Fruit fly (Drosophila melanogaster): ENCODE data around the gene ctp.

ctp gene

dm6 chrX:4684444-4684924 is 3.1 kb upstream of the ctp start (continued):
- peak; percentile 75 for TF ChIP-seq CG2129 (GFP tag; IDR thresholded peaks at IDR 0.05; ENCODE audit: partially characterized antibody)
- TF ChIP-seq CG8944 (GFP tag; optimal IDR thresholded peaks at IDR 0.05), result peak; percentile 84
- TF ChIP-seq CG17568 (GFP tag; optimal IDR thresholded peaks at IDR 0.05), result peak; percentile 57
- TF ChIP-seq lab (GFP tag; optimal IDR thresholded peaks at IDR 0.05), result peak; percentile 90
- TF ChIP-seq Adf1 (GFP tag; IDR thresholded peaks at IDR 0.05), result peak; percentile 65
- peak; percentile 82 for TF ChIP-seq PHDP (tag; optimal IDR thresholded peaks at IDR 0.05)
- TF ChIP-seq CG11504 (tag; optimal IDR thresholded peaks at IDR 0.05), result peak; percentile 86
- TF ChIP-seq CG12155 (GFP tag; optimal IDR thresholded peaks at IDR 0.05), result peak; percentile 88
- peak; percentile 95 for TF ChIP-seq sens (GFP tag)
- peak; percentile 45 for TF ChIP-seq D19A (tag; optimal IDR thresholded peaks at IDR 0.05)
- TF ChIP-seq CG12219 (GFP tag; optimal IDR thresholded peaks at IDR 0.05), result peak; percentile 75
- TF ChIP-seq CG10431 (GFP tag; optimal IDR thresholded peaks at IDR 0.05), result no peak
- TF ChIP-seq Sox102F (GFP tag; optimal IDR thresholded peaks at IDR 0.05), result peak; percentile 74
- TF ChIP-seq CG5180 (GFP tag; optimal IDR thresholded peaks at IDR 0.05), result peak; percentile 40
- TF ChIP-seq nerfin-2 (GFP tag; IDR thresholded peaks at IDR 0.05; ENCODE audit: partially characterized antibody), result peak; percentile 64
- TF ChIP-seq nau (GFP tag; optimal IDR thresholded peaks at IDR 0.05), result peak; percentile 3
- peak; percentile 75 for TF ChIP-seq CG18764 (GFP tag; optimal IDR thresholded peaks at IDR 0.05)
- peak; percentile 73 for TF ChIP-seq CG12071 (GFP tag; optimal IDR thresholded peaks at IDR 0.05)
- peak; percentile 86 for TF ChIP-seq Scr (GFP tag; IDR thresholded peaks at IDR 0.05; ENCODE audit: partially characterized antibody)
- TF ChIP-seq phol (tag; optimal IDR thresholded peaks at IDR 0.05), result peak; percentile 71
- TF ChIP-seq CG4820 (GFP tag; optimal IDR thresholded peaks at IDR 0.05), result peak; percentile 68
- peak; percentile 88 for TF ChIP-seq ranshi (GFP tag; IDR thresholded peaks at IDR 0.05)
- TF ChIP-seq CG5953 (GFP tag; IDR thresholded peaks at IDR 0.05), result peak; percentile 76
- TF ChIP-seq C15 (GFP tag; IDR thresholded peaks at IDR 0.05), result peak; percentile 48; the same call in 1 of the 3 replicates
- peak; percentile 39 for TF ChIP-seq grn (GFP tag; optimal IDR thresholded peaks at IDR 0.05)
- TF ChIP-seq eve (GFP tag; optimal IDR thresholded peaks at IDR 0.05), result no peak
- no peak for TF ChIP-seq odd (GFP tag; optimal IDR thresholded peaks at IDR 0.05)
- TF ChIP-seq CG17912 (GFP tag; optimal IDR thresholded peaks at IDR 0.05), result peak; percentile 65
- peak; percentile 71 for TF ChIP-seq Hr3 (GFP tag; optimal IDR thresholded peaks at IDR 0.05)
- peak; percentile 85 for TF ChIP-seq sr (GFP tag; IDR thresholded peaks at IDR 0.05)
- no peak for TF ChIP-seq lov (optimal IDR thresholded peaks at IDR 0.05)
- TF ChIP-seq lov (GFP tag; IDR thresholded peaks at IDR 0.05), result peak; percentile 58; the same call in 1 of the 3 replicates
- TF ChIP-seq eyg (GFP tag; optimal IDR thresholded peaks at IDR 0.05), result peak; percentile 82
- TF ChIP-seq Pdp1 (GFP tag; optimal IDR thresholded peaks at IDR 0.05), result peak; percentile 84 to 100
- TF ChIP-seq Rx (GFP tag; IDR thresholded peaks at IDR 0.05), result peak; percentile 79
- peak; percentile 66 for TF ChIP-seq CG11723 (GFP tag; optimal IDR thresholded peaks at IDR 0.05)
- peak; percentile 89 for TF ChIP-seq CG18599 (GFP tag; optimal IDR thresholded peaks at IDR 0.05)
- peak; percentile 61 for TF ChIP-seq CG15696 (tag; optimal IDR thresholded peaks at IDR 0.05)
- no peak for TF ChIP-seq jing (GFP tag; optimal IDR thresholded peaks at IDR 0.05)
- TF ChIP-seq CG10267 (tag; optimal IDR thresholded peaks at IDR 0.05), result peak; percentile 64
- peak; percentile 85 for TF ChIP-seq amos (GFP tag; IDR thresholded peaks at IDR 0.05; ENCODE audit: partially characterized antibody)
- TF ChIP-seq gt (GFP tag; IDR thresholded peaks at IDR 0.05), result peak; percentile 67
- peak; percentile 84 for TF ChIP-seq sisA (GFP tag; IDR thresholded peaks at IDR 0.05)
- peak; percentile 68 for TF ChIP-seq sna (GFP tag; IDR thresholded peaks at IDR 0.05; ENCODE audit: partially characterized antibody)
- TF ChIP-seq Dip2 (GFP tag; IDR thresholded peaks at IDR 0.05), result no peak
- TF ChIP-seq NfI (GFP tag; optimal IDR thresholded peaks at IDR 0.05), result peak; percentile 85
- peak; percentile 92 for TF ChIP-seq lilli (GFP tag; optimal IDR thresholded peaks at IDR 0.05)
- TF ChIP-seq tll (GFP tag; optimal IDR thresholded peaks at IDR 0.05), result peak in 1 of 2 experiments; percentile 52
- TF ChIP-seq CG6791 (GFP tag; IDR thresholded peaks at IDR 0.05; ENCODE audit: partially characterized antibody), result peak; percentile 84
